Worm (Caenorhabditis elegans) whole organism, L1 larva: Measurements from ENCODE around the gene dsc-4.

Source experiments
- blmp-1 ChIP-seq: fragments of 150-350 bp; optimal IDR thresholded peaks from 2 replicates; lab custom pipeline; 2014; ENCODE audit warnings: missing biosample characterization, missing genetic modification characterization
- nhr-11 ChIP-seq: fragments of 150-350 bp; optimal IDR thresholded peaks from 2 replicates; lab custom pipeline; 2014; ENCODE audit warnings: missing biosample characterization, missing genetic modification characterization
- nhr-77 ChIP-seq: fragments of 150-350 bp; optimal IDR thresholded peaks from 2 replicates; lab custom pipeline; 2014; ENCODE audit warnings: missing biosample characterization, missing genetic modification characterization
- pax-3 ChIP-seq: fragments of 200-800 bp; sonication (Bioruptor generic); optimal IDR thresholded peaks from 2 replicates; lab custom pipeline; 2018; ENCODE audit warnings: mild to moderate bottlenecking, missing genetic modification characterization, moderate library complexity, missing compliant biosample characterization
- unc-62 ChIP-seq: fragments of 150-350 bp; optimal IDR thresholded peaks from 2 replicates; lab custom pipeline; 2014; ENCODE audit warnings: missing biosample characterization, missing genetic modification reagents, missing genetic modification characterization

DNA sequence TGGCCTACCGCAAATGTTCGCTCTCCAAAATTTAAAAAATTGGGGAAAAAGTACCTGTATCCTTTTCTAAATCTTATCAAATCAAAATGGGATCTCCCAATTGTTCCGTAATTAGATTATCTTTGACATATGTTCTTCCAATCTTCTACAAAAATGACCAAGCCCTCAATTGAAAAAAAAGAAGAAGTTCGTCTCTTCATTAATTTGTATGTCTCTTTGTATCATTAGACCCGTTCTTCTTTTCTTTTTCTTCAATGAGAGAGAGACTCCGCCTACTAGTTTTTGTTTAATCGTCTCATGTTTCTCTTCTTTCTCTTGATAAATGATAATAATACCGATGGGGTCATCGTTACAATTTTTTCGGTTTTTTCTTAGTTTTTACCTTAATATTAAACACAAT lies 17.1 kb downstream of the dsc-4 start:
- TF ChIP-seq nhr-11 (tag; lab: Kevin White, UChicago): no peak
- peak; percentile 53 for TF ChIP-seq blmp-1 (tag; lab: Kevin White, UChicago)
- no peak for TF ChIP-seq unc-62 (GFP tag; lab: Kevin White, UChicago)
- TF ChIP-seq nhr-77 (tag; lab: Kevin White, UChicago): no peak
- TF ChIP-seq pax-3: no peak
